Fruit fly (Drosophila melanogaster) whole organism, wandering third instar larva: Measurements from ENCODE around the gene Srlp.

Source experiments
- Dfd ChIP-seq: fragments of >200 bp; optimal IDR thresholded peaks from 2 replicates; lab custom pipeline; 2017; ENCODE audit warnings: missing biosample characterization, missing genetic modification characterization
- HLH106 ChIP-seq: fragments of 200-800 bp; optimal IDR thresholded peaks from 3 replicates; lab custom pipeline; 2019; ENCODE audit warnings: missing biosample characterization, mild to moderate bottlenecking, missing genetic modification characterization, moderate library complexity
- Myc ChIP-seq: fragments of >200 bp; optimal IDR thresholded peaks from 2 replicates; lab custom pipeline; 2017
- brk ChIP-seq: fragments of 200-800 bp; sonication (Bioruptor generic); optimal IDR thresholded peaks from 2 replicates; lab custom pipeline; 2016; ENCODE audit warnings: missing biosample characterization, mild to moderate bottlenecking, missing genetic modification characterization
- lola ChIP-seq: fragments of >200 bp; optimal IDR thresholded peaks from 2 replicates; lab custom pipeline; 2017; ENCODE audit warnings: missing biosample characterization, missing genetic modification characterization
- sv ChIP-seq: fragments of 200-800 bp; sonication (Bioruptor generic); optimal IDR thresholded peaks from 3 replicates; lab custom pipeline; 2016; ENCODE audit warnings: missing biosample characterization, missing genetic modification characterization
- usp ChIP-seq: fragments of >200 bp; optimal IDR thresholded peaks from 2 replicates; lab custom pipeline; 2017; ENCODE audit warnings: missing biosample characterization, missing genetic modification characterization

- TF ChIP-seq brk (GFP tag; lab: Kevin White, UChicago) (no peak), usp (GFP tag; lab: Kevin White, UChicago) (no peak), HLH106 (tag; lab: Kevin White, UChicago) (no peak), Myc (lab: Kevin White, UChicago) (no peak), lola (GFP tag; lab: Kevin White, UChicago) (no peak), Dfd (GFP tag; lab: Kevin White, UChicago) (no peak), sv (GFP tag; lab: Kevin White, UChicago) (no peak)
Observed at dm6 chr3R:12405928-12406234, 28.0 kb upstream of the Srlp start, which contains the start of gene Cyp9f2.
